Fruit fly (Drosophila melanogaster) whole organism, embryonic: ENCODE data around the gene lectin-33A.

Source experiments
- Aef1 ChIP-seq: fragments of 200-800 bp; sonication (Bioruptor generic); IDR thresholded peaks from 3 replicates; pipeline ENCODE4 v1.3.6; 2022; ENCODE audit warnings: missing biosample characterization, missing genetic modification characterization
- B-H1 ChIP-seq: fragments of 200-800 bp; sonication (Bioruptor generic); IDR thresholded peaks from 3 replicates; pipeline ENCODE4 v1.3.6; 2022; ENCODE audit warnings: missing biosample characterization, missing genetic modification characterization
- BEAF-32 ChIP-seq: fragments of 200-800 bp; sonication (Bioruptor generic); optimal IDR thresholded peaks from 3 replicates; lab custom pipeline; 2017; ENCODE audit warnings: missing biosample characterization, missing genetic modification characterization, mild to moderate bottlenecking, moderate library complexity, missing genetic modification reagents
- Bgb ChIP-seq: fragments of 200-800 bp; sonication (Bioruptor generic); IDR thresholded peaks from 2 replicates; pipeline ENCODE4 v1.3.6; 2022; ENCODE audit warnings: missing biosample characterization, missing genetic modification characterization; ENCODE audit not compliant: partially characterized antibody
- CG10462 ChIP-seq: fragments of 200-800 bp; sonication (Bioruptor generic); optimal IDR thresholded peaks from 2 replicates; lab custom pipeline; 2016; ENCODE audit warnings: missing biosample characterization, missing genetic modification characterization
- CG16815 ChIP-seq: fragments of 200-800 bp; sonication (Bioruptor generic); optimal IDR thresholded peaks from 3 replicates; lab custom pipeline; 2017; ENCODE audit warnings: missing biosample characterization, mild to moderate bottlenecking, missing genetic modification characterization
- CG18262 ChIP-seq: fragments of 200-800 bp; optimal IDR thresholded peaks from 3 replicates; lab custom pipeline; 2019; ENCODE audit warnings: missing biosample characterization, mild to moderate bottlenecking, missing genetic modification characterization, moderate library complexity
- CG3065 ChIP-seq: fragments of 200-800 bp; sonication (Bioruptor generic); optimal IDR thresholded peaks from 2 replicates; lab custom pipeline; 2016; ENCODE audit warnings: missing biosample characterization, missing genetic modification characterization
- CG3281 ChIP-seq: fragments of 200-800 bp; sonication (Bioruptor generic); optimal IDR thresholded peaks from 3 replicates; lab custom pipeline; 2017; ENCODE audit warnings: missing biosample characterization, mild to moderate bottlenecking, missing genetic modification characterization
- CG34376 ChIP-seq: fragments of 200-800 bp; sonication (Bioruptor generic); optimal IDR thresholded peaks from 2 replicates; lab custom pipeline; 2018; ENCODE audit warnings: missing biosample characterization, mild to moderate bottlenecking, missing genetic modification characterization
- CG42726 ChIP-seq: fragments of 200-800 bp; sonication (Bioruptor generic); IDR thresholded peaks from 2 replicates; pipeline ENCODE4 v1.3.6; 2022; ENCODE audit warnings: missing biosample characterization, missing genetic modification characterization; ENCODE audit not compliant: partially characterized antibody
- CG4707 ChIP-seq: fragments of 200-800 bp; sonication (Bioruptor generic); optimal IDR thresholded peaks from 2 replicates; lab custom pipeline; 2018; ENCODE audit warnings: missing biosample characterization, mild to moderate bottlenecking, missing genetic modification characterization, moderate library complexity
- CG7786 ChIP-seq: fragments of 200-800 bp; sonication (Bioruptor generic); optimal IDR thresholded peaks from 2 replicates; lab custom pipeline; 2016; ENCODE audit warnings: missing biosample characterization, missing genetic modification characterization
- CG9932 ChIP-seq: fragments of 200-800 bp; sonication (Bioruptor generic); IDR thresholded peaks from 2 replicates; pipeline ENCODE4 v1.3.6; 2022; ENCODE audit warnings: missing biosample characterization, missing genetic modification characterization
- CTCF ChIP-seq: fragments of 200-800 bp; sonication (Bioruptor generic); optimal IDR thresholded peaks from 2 replicates; lab custom pipeline; 2017; ENCODE audit warnings: missing biosample characterization, mild to moderate bottlenecking, missing genetic modification characterization, moderate library complexity
- CkIIα-i1 ChIP-seq: fragments of 200-800 bp; sonication (Bioruptor generic); IDR thresholded peaks from 2 replicates; pipeline ENCODE4 v1.3.6; 2022; ENCODE audit warnings: missing biosample characterization, missing genetic modification characterization
- Deaf1 ChIP-seq: fragments of 200-800 bp; optimal IDR thresholded peaks from 3 replicates; lab custom pipeline; 2019; ENCODE audit warnings: missing biosample characterization, mild to moderate bottlenecking, missing genetic modification characterization, moderate library complexity
- Dek ChIP-seq: fragments of 200-800 bp; sonication (Bioruptor generic); optimal IDR thresholded peaks from 3 replicates; lab custom pipeline; 2019; ENCODE audit warnings: missing biosample characterization, mild to moderate bottlenecking, missing genetic modification characterization, moderate library complexity
- Dip2 ChIP-seq: fragments of 200-800 bp; sonication (Bioruptor generic); IDR thresholded peaks from 2 replicates; pipeline ENCODE4 v1.3.6; 2022; ENCODE audit warnings: missing biosample characterization, missing genetic modification characterization
- Fer2 ChIP-seq: fragments of 200-800 bp; sonication (Bioruptor generic); optimal IDR thresholded peaks from 2 replicates; lab custom pipeline; 2018; ENCODE audit warnings: missing biosample characterization, mild to moderate bottlenecking, missing genetic modification characterization, moderate library complexity
- Hr78 ChIP-seq, 2 experiments: fragments of 200-800 bp in 1 of 2; fragments of >200 bp in 1 of 2; sonication (Bioruptor generic) in 1 of 2; optimal IDR thresholded peaks; 2 replicates each; lab custom pipeline; 2017 to 2019; ENCODE audit warnings: missing biosample characterization in 2 of 2, missing genetic modification characterization in 2 of 2, mild to moderate bottlenecking in 1 of 2, moderate library complexity in 1 of 2
- Mad ChIP-seq: fragments of 200-800 bp; sonication (Bioruptor generic); optimal IDR thresholded peaks from 2 replicates; lab custom pipeline; 2016; ENCODE audit warnings: missing biosample characterization, missing genetic modification characterization
- Med ChIP-seq: fragments of 200-800 bp; sonication (Bioruptor generic); peaks from one replicate; lab custom pipeline; 2016; ENCODE audit warnings: missing biosample characterization, missing genetic modification characterization, mild to moderate bottlenecking, inconsistent platforms, moderate library complexity
- Meics ChIP-seq: fragments of 200-800 bp; sonication (Bioruptor generic); optimal IDR thresholded peaks from 2 replicates; lab custom pipeline; 2017; ENCODE audit warnings: missing biosample characterization, mild to moderate bottlenecking, missing genetic modification characterization
- Mes4 ChIP-seq: fragments of 200-800 bp; sonication (Bioruptor generic); optimal IDR thresholded peaks from 2 replicates; lab custom pipeline; 2016; ENCODE audit warnings: missing biosample characterization, missing genetic modification characterization
- NK7.1 ChIP-seq: fragments of 200-800 bp; sonication (Bioruptor generic); optimal IDR thresholded peaks from 3 replicates; lab custom pipeline; 2016; ENCODE audit warnings: missing biosample characterization, missing genetic modification characterization
- Nf-YB ChIP-seq: fragments of 200-800 bp; sonication (Bioruptor generic); optimal IDR thresholded peaks from 3 replicates; lab custom pipeline; 2019; ENCODE audit warnings: missing biosample characterization, mild to moderate bottlenecking, missing genetic modification characterization, moderate library complexity
- Opbp ChIP-seq: fragments of 200-800 bp; sonication (Bioruptor generic); IDR thresholded peaks from 3 replicates; pipeline ENCODE4 v1.3.6; 2022; ENCODE audit warnings: missing biosample characterization, missing genetic modification characterization; ENCODE audit not compliant: partially characterized antibody
- Six4 ChIP-seq: fragments of 200-800 bp; sonication (Bioruptor generic); optimal IDR thresholded peaks from 2 replicates; lab custom pipeline; 2016; ENCODE audit warnings: missing biosample characterization, missing genetic modification characterization
- ap ChIP-seq: fragments of 200-800 bp; sonication (Bioruptor generic); IDR thresholded peaks from 2 replicates; pipeline ENCODE4 v1.3.6; 2022; ENCODE audit warnings: missing biosample characterization, missing genetic modification characterization
- bigmax ChIP-seq: fragments of 200-800 bp; sonication (Bioruptor generic); optimal IDR thresholded peaks from 2 replicates; lab custom pipeline; 2018; ENCODE audit warnings: missing biosample characterization, mild to moderate bottlenecking, missing genetic modification characterization
- btn ChIP-seq: fragments of 200-800 bp; sonication (Bioruptor generic); optimal IDR thresholded peaks from 2 replicates; lab custom pipeline; 2016; ENCODE audit warnings: missing biosample characterization, missing genetic modification characterization
- chinmo ChIP-seq: fragments of 200-800 bp; sonication (Bioruptor generic); IDR thresholded peaks from 4 replicates; pipeline ENCODE4 v1.3.6; 2022; ENCODE audit warnings: missing biosample characterization, missing genetic modification characterization; ENCODE audit not compliant: partially characterized antibody
- emc ChIP-seq: fragments of 200-800 bp; sonication (Bioruptor generic); optimal IDR thresholded peaks from 2 replicates; lab custom pipeline; 2016; ENCODE audit warnings: missing biosample characterization, missing genetic modification characterization
- eyg ChIP-seq: fragments of 200-800 bp; sonication (Bioruptor generic); optimal IDR thresholded peaks from 3 replicates; lab custom pipeline; 2016; ENCODE audit warnings: missing biosample characterization, missing genetic modification characterization
- gce ChIP-seq: fragments of 200-800 bp; sonication (Bioruptor generic); IDR thresholded peaks from 3 replicates; pipeline ENCODE4 v1.3.6; 2022; ENCODE audit warnings: missing biosample characterization, missing genetic modification characterization
- gem ChIP-seq: fragments of 200-800 bp; sonication (Bioruptor generic); optimal IDR thresholded peaks from 2 replicates; lab custom pipeline; 2019; ENCODE audit warnings: missing biosample characterization, mild to moderate bottlenecking, missing genetic modification characterization, moderate library complexity
- grau ChIP-seq: fragments of 200-800 bp; optimal IDR thresholded peaks from 3 replicates; lab custom pipeline; 2019; ENCODE audit warnings: missing biosample characterization, mild to moderate bottlenecking, missing genetic modification characterization, moderate library complexity
- hb ChIP-seq: fragments of 200-800 bp; sonication (Bioruptor generic); IDR thresholded peaks from 3 replicates; pipeline ENCODE4 v1.3.6; 2022; ENCODE audit warnings: missing biosample characterization, missing genetic modification characterization; ENCODE audit not compliant: partially characterized antibody
- hth ChIP-seq: fragments of >200 bp; optimal IDR thresholded peaks from 2 replicates; lab custom pipeline; 2017; ENCODE audit warnings: inconsistent platforms
- klu ChIP-seq: fragments of 200-800 bp; sonication (Bioruptor generic); IDR thresholded peaks from 2 replicates; pipeline ENCODE4 v1.3.6; 2022; ENCODE audit warnings: missing biosample characterization, missing genetic modification characterization
- lab ChIP-seq: fragments of 200-800 bp; sonication (Bioruptor generic); optimal IDR thresholded peaks from 3 replicates; lab custom pipeline; 2017; ENCODE audit warnings: missing biosample characterization, missing genetic modification characterization, mild to moderate bottlenecking, moderate library complexity, missing genetic modification reagents
- nau ChIP-seq: fragments of 200-800 bp; sonication (Bioruptor generic); optimal IDR thresholded peaks from 3 replicates; lab custom pipeline; 2017; ENCODE audit warnings: missing biosample characterization, mild to moderate bottlenecking, missing genetic modification characterization, missing genetic modification reagents
- org-1 ChIP-seq: fragments of 200-800 bp; sonication (Bioruptor generic); optimal IDR thresholded peaks from 2 replicates; lab custom pipeline; 2017; ENCODE audit warnings: missing biosample characterization, missing genetic modification characterization
- pnt ChIP-seq: fragments of 200-800 bp; sonication (Bioruptor generic); optimal IDR thresholded peaks from 3 replicates; lab custom pipeline; 2016; ENCODE audit warnings: missing biosample characterization, missing genetic modification characterization
- pum ChIP-seq: fragments of 200-800 bp; sonication (Bioruptor generic); optimal IDR thresholded peaks from 2 replicates; lab custom pipeline; 2016; ENCODE audit warnings: missing biosample characterization, missing genetic modification characterization
- pzg ChIP-seq: fragments of 200-800 bp; sonication (Bioruptor generic); optimal IDR thresholded peaks from 3 replicates; lab custom pipeline; 2018; ENCODE audit warnings: missing biosample characterization, mild to moderate bottlenecking, missing genetic modification characterization, moderate library complexity
- trh ChIP-seq: fragments of 200-800 bp; sonication (Bioruptor generic); optimal IDR thresholded peaks from 2 replicates; lab custom pipeline; 2016; ENCODE audit warnings: missing biosample characterization, missing genetic modification characterization
- usp ChIP-seq: fragments of >200 bp; optimal IDR thresholded peaks from 2 replicates; lab custom pipeline; 2017; ENCODE audit warnings: missing biosample characterization, missing genetic modification characterization
- vfl ChIP-seq: fragments of 200-800 bp; sonication (Bioruptor generic); optimal IDR thresholded peaks from 2 replicates; lab custom pipeline; 2016; ENCODE audit warnings: missing biosample characterization, missing genetic modification characterization
- vvl ChIP-seq: fragments of 200-800 bp; sonication (Bioruptor generic); IDR thresholded peaks from 2 replicates; pipeline ENCODE4 v1.3.6; 2022; ENCODE audit warnings: missing biosample characterization, missing genetic modification characterization

lectin-33A gene

DNA sequence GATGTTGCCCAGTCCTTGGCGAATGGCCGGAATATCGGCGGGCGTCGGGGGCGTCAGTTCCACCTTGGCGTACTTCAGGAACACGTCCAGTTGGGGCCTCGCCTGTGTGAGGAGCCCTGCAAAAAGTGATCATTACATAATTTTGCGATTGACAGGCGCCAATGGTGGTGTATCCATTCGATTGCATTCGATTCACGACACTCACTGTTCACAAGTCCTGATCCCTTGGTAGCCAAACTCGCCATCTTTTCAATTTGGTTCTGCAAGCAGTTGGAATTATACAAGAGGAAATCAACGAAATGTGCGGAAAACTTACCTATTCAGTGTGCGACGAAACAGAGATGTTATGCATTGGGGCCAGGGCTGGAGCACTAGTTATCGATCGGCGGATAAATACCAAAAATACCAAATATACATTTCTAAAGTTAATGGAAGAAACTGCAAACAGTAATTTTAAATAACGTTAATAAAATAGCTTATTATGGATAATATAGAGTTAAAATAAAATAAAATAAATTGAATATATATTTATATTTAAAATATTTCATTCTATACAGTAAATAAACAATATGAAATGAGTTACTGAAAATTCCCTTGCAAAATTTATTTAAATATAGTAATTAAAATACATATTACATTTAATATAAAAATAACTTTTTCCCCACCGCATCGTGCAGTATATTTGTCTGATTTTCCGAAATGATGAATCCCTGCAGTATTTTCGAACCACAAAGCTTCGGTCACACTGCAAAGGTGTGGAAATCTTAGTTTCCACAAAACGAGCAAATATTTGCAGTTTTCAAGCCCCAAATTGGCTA lies 25.6 kb upstream of the lectin-33A start, which contains the start of the genes ATPsynG and SCAR (continued):
- TF ChIP-seq Dip2 (GFP tag; lab: Robert Waterston, UW) (no peak), CG3281 (GFP tag; lab: Kevin White, UChicago) (peak; percentile 98), Meics (GFP tag; lab: Kevin White, UChicago) (peak; percentile 13), Opbp (GFP tag; lab: Robert Waterston, UW) (no peak), CG42726 (GFP tag; lab: Robert Waterston, UW) (no peak), CG7786 (GFP tag; lab: Kevin White, UChicago) (no peak), Nf-YB (GFP tag; lab: Kevin White, UChicago) (no peak), chinmo (GFP tag; lab: Robert Waterston, UW) (no peak), hb (no peak), Deaf1 (no peak), CG3065 (GFP tag; lab: Kevin White, UChicago) (no peak), CG10462 (GFP tag; lab: Kevin White, UChicago) (no peak), CTCF (no peak), pum (no peak), Mes4 (GFP tag; lab: Kevin White, UChicago) (no peak), CG9932 (GFP tag; lab: Robert Waterston, UW) (no peak), vvl (GFP tag; lab: Robert Waterston, UW) (no peak), nau (GFP tag; lab: Kevin White, UChicago) (no peak), btn (GFP tag; lab: Kevin White, UChicago) (no peak), NK7.1 (no peak), BEAF-32 (GFP tag; lab: Kevin White, UChicago) (peak; percentile 14), klu (GFP tag; lab: Robert Waterston, UW) (no peak), trh (no peak), Aef1 (GFP tag; lab: Robert Waterston, UW) (no peak), Hr78 (GFP tag; optimal IDR thresholded peaks at IDR 0.05; lab: Kevin White, UChicago) (no peak), Mad (GFP tag; lab: Kevin White, UChicago) (no peak), Med (GFP tag; lab: Kevin White, UChicago) (no peak), CG16815 (GFP tag; lab: Kevin White, UChicago) (no peak), Dek (no peak), CG18262 (peak; percentile 11), CkIIα-i1 (GFP tag; lab: Robert Waterston, UW) (no peak), grau (tag; lab: Kevin White, UChicago) (no peak), Bgb (no peak), eyg (GFP tag; lab: Kevin White, UChicago) (no peak), Six4 (GFP tag; lab: Kevin White, UChicago) (no peak), B-H1 (no peak), CG4707 (GFP tag; lab: Kevin White, UChicago) (no peak), Fer2 (tag; lab: Kevin White, UChicago) (no peak), hth (lab: Kevin White, UChicago) (no peak), pzg (GFP tag; lab: Kevin White, UChicago) (peak; percentile 38), CG34376 (GFP tag; lab: Kevin White, UChicago) (no peak), org-1 (GFP tag; lab: Kevin White, UChicago) (no peak), ap (no peak), gem (tag; lab: Kevin White, UChicago) (no peak), pnt (GFP tag; lab: Kevin White, UChicago) (no peak), vfl (GFP tag; lab: Kevin White, UChicago) (no peak), bigmax (GFP tag; lab: Kevin White, UChicago) (no peak), gce (GFP tag; lab: Robert Waterston, UW) (no peak), lab (no peak), emc (GFP tag; lab: Kevin White, UChicago) (no peak), usp (GFP tag; lab: Kevin White, UChicago) (no peak)
